Worm (Caenorhabditis elegans) whole organism, L2 larva: ENCODE results near the gene R10E8.1.
"Not testable (repeated sequence)": the region's sequence is repeated elsewhere in the genome, so short reads cannot be mapped to it uniquely, and the experiment has no call there.

Experiments used
- R02D3.7 ChIP-seq: fragments of 150-350 bp; optimal IDR thresholded peaks from 2 replicates; lab custom pipeline; 2014; ENCODE audit warnings: missing biosample characterization, missing genetic modification characterization
- Y55F3AM.14 ChIP-seq: fragments of 200-800 bp; sonication (Bioruptor generic); optimal IDR thresholded peaks from 2 replicates; lab custom pipeline; 2018; ENCODE audit warnings: mild to moderate bottlenecking, missing genetic modification characterization, missing compliant biosample characterization
- ZK546.5 ChIP-seq: sonication (generic microtip); optimal IDR thresholded peaks from 2 replicates; lab custom pipeline; 2017; ENCODE audit warnings: missing biosample characterization, missing genetic modification characterization
- alr-1 ChIP-seq: fragments of 150-350 bp; optimal IDR thresholded peaks from 2 replicates; lab custom pipeline; 2014; ENCODE audit warnings: missing biosample characterization, missing genetic modification characterization
- aly-2 ChIP-seq: fragments of 150-350 bp; optimal IDR thresholded peaks from 2 replicates; lab custom pipeline; 2014; ENCODE audit warnings: missing biosample characterization, missing genetic modification characterization
- ama-1 ChIP-seq: fragments of 150-350 bp; optimal IDR thresholded peaks from 2 replicates; lab custom pipeline; 2018; ENCODE audit warnings: inconsistent platforms
- blmp-1 ChIP-seq: sonication (generic microtip); optimal IDR thresholded peaks from 2 replicates; lab custom pipeline; 2017; ENCODE audit warnings: missing genetic modification characterization, mild to moderate bottlenecking, missing compliant biosample characterization, antibody characterized with exemption, moderate library complexity; ENCODE audit not compliant: insufficient read depth
- ceh-16 ChIP-seq: fragments of 150-350 bp; optimal IDR thresholded peaks from 2 replicates; lab custom pipeline; 2014; ENCODE audit warnings: missing biosample characterization, missing genetic modification characterization
- crh-2 ChIP-seq: sonication (generic microtip); optimal IDR thresholded peaks from 2 replicates; lab custom pipeline; 2017; ENCODE audit warnings: missing biosample characterization, missing genetic modification characterization
- dmd-4 ChIP-seq: sonication (generic microtip); optimal IDR thresholded peaks from 2 replicates; lab custom pipeline; 2017; ENCODE audit warnings: missing biosample characterization, missing genetic modification characterization
- elt-1 ChIP-seq: fragments of 150-350 bp; optimal IDR thresholded peaks from 2 replicates; lab custom pipeline; 2014; ENCODE audit warnings: missing biosample characterization, missing genetic modification characterization
- fos-1 ChIP-seq: fragments of 150-350 bp; optimal IDR thresholded peaks from 2 replicates; lab custom pipeline; 2014; ENCODE audit warnings: missing biosample characterization, missing genetic modification characterization
- lin-11 ChIP-seq: fragments of 150-350 bp; sonication (generic microtip); optimal IDR thresholded peaks from 2 replicates; lab custom pipeline; 2014; ENCODE audit warnings: missing biosample characterization, missing genetic modification characterization, inconsistent platforms, mixed read lengths
- lsy-2 ChIP-seq, 2 experiments: fragments of 150-350 bp in 1 of 2; sonication (generic microtip) in 1 of 2; optimal IDR thresholded peaks; 2 replicates each; lab custom pipeline; 2014 to 2017; ENCODE audit warnings: missing biosample characterization in 2 of 2, missing genetic modification characterization in 2 of 2
- mab-5 ChIP-seq: fragments of 150-350 bp; optimal IDR thresholded peaks from 2 replicates; lab custom pipeline; 2014; ENCODE audit warnings: missing biosample characterization, missing genetic modification characterization
- mbf-1 ChIP-seq: sonication (generic microtip); optimal IDR thresholded peaks from 2 replicates; lab custom pipeline; 2017; ENCODE audit warnings: missing biosample characterization, missing genetic modification characterization
- mdl-1 ChIP-seq, 2 experiments: fragments of 150-350 bp in 1 of 2; sonication (generic microtip) in 1 of 2; optimal IDR thresholded peaks; 2 replicates each; lab custom pipeline; 2017; ENCODE audit warnings: missing biosample characterization in 2 of 2, missing genetic modification characterization in 2 of 2
- nhr-10 ChIP-seq: sonication (generic microtip); optimal IDR thresholded peaks from 2 replicates; lab custom pipeline; 2017; ENCODE audit warnings: missing biosample characterization, missing genetic modification characterization
- nhr-11 ChIP-seq: fragments of 150-350 bp; optimal IDR thresholded peaks from 2 replicates; lab custom pipeline; 2014; ENCODE audit warnings: missing biosample characterization, missing genetic modification characterization
- nhr-12 ChIP-seq: fragments of 150-350 bp; optimal IDR thresholded peaks from 2 replicates; lab custom pipeline; 2014; ENCODE audit warnings: missing biosample characterization, missing genetic modification characterization
- nhr-129 ChIP-seq: fragments of 150-350 bp; optimal IDR thresholded peaks from 2 replicates; lab custom pipeline; 2014; ENCODE audit warnings: missing biosample characterization, missing genetic modification characterization
- nhr-21 ChIP-seq: fragments of 150-350 bp; optimal IDR thresholded peaks from 2 replicates; lab custom pipeline; 2014; ENCODE audit warnings: missing biosample characterization, missing genetic modification characterization
- nhr-23 ChIP-seq: fragments of 150-350 bp; optimal IDR thresholded peaks from 2 replicates; lab custom pipeline; 2014; ENCODE audit warnings: missing biosample characterization, missing genetic modification reagents, missing genetic modification characterization
- nhr-237 ChIP-seq: fragments of 150-350 bp; optimal IDR thresholded peaks from 2 replicates; lab custom pipeline; 2014; ENCODE audit warnings: missing biosample characterization, missing genetic modification characterization
- nhr-25 ChIP-seq: fragments of 150-350 bp; sonication (generic microtip); optimal IDR thresholded peaks from 3 replicates; lab custom pipeline; 2014; ENCODE audit warnings: missing biosample characterization, missing genetic modification characterization
- peb-1 ChIP-seq: fragments of 150-350 bp; optimal IDR thresholded peaks from 2 replicates; lab custom pipeline; 2014; ENCODE audit warnings: missing biosample characterization, missing genetic modification characterization
- sem-4 ChIP-seq: fragments of 150-350 bp; optimal IDR thresholded peaks from 2 replicates; lab custom pipeline; 2014; ENCODE audit warnings: missing biosample characterization, missing genetic modification reagents, missing genetic modification characterization
- skn-1 ChIP-seq: sonication (generic microtip); optimal IDR thresholded peaks from 2 replicates; lab custom pipeline; 2017; ENCODE audit warnings: missing biosample characterization, missing genetic modification characterization
- sma-3 ChIP-seq: sonication (generic microtip); optimal IDR thresholded peaks from 2 replicates; lab custom pipeline; 2016; ENCODE audit warnings: missing genetic modification reagents, missing genetic modification characterization, missing compliant biosample characterization
- sma-9 ChIP-seq, 2 experiments: fragments of 150-350 bp in 1 of 2; sonication (generic microtip) in 1 of 2; optimal IDR thresholded peaks; 2 replicates each; lab custom pipeline; 2014 to 2016; ENCODE audit warnings: missing genetic modification characterization in 2 of 2, mild to moderate bottlenecking in 1 of 2, missing biosample characterization in 1 of 2, missing compliant biosample characterization in 1 of 2, missing genetic modification reagents in 1 of 2, moderate library complexity in 1 of 2
- unc-39 ChIP-seq: fragments of 150-350 bp; optimal IDR thresholded peaks from 2 replicates; lab custom pipeline; 2014; ENCODE audit warnings: missing biosample characterization, missing genetic modification characterization
- unc-55 ChIP-seq: fragments of 150-350 bp; sonication (generic microtip); optimal IDR thresholded peaks from 3 replicates; lab custom pipeline; 2014; ENCODE audit warnings: missing biosample characterization, missing genetic modification reagents, missing genetic modification characterization
- zag-1 ChIP-seq: fragments of 150-350 bp; optimal IDR thresholded peaks from 2 replicates; lab custom pipeline; 2014; ENCODE audit warnings: missing biosample characterization, missing genetic modification characterization
- ztf-1 ChIP-seq: fragments of 200-800 bp; sonication (Bioruptor generic); conservative IDR thresholded peaks from 2 replicates; pipeline ENCODE4 v1.3.6; 2022; ENCODE audit warnings: missing genetic modification characterization, missing compliant biosample characterization
- ztf-4 ChIP-seq: fragments of 150-350 bp; optimal IDR thresholded peaks from 2 replicates; lab custom pipeline; 2014; ENCODE audit warnings: missing biosample characterization, missing genetic modification characterization

The R10E8.1 gene

ce11 chrV:18216784-18217183 lies 35.4 kb downstream of the R10E8.1 start, which contains the start of gene F16H6.9:
F16H6.9 (plus strand) TSS chrV:18217084.
- not testable (repeated sequence) for TF ChIP-seq elt-1 (tag; lab: Kevin White, UChicago); blmp-1; mab-5

- TF ChIP-seq nhr-12; nhr-11; sem-4 (tag; lab: Kevin White, UChicago): not testable (repeated sequence)
Observed at ce11 chrV:18216175-18216574, 36.0 kb downstream of the R10E8.1 start, which contains the start of gene F16H6.8. F16H6.8 (minus strand) TSS chrV:18216275.

ce11 chrV:18212848-18213247 lies 39.4 kb downstream of the R10E8.1 start:
- TF ChIP-seq ZK546.5, result no peak
- no peak for TF ChIP-seq ztf-1 (GFP tag; lab: Robert Waterston, UW)
- no peak for TF ChIP-seq unc-39
- TF ChIP-seq nhr-11, result no peak
- TF ChIP-seq Y55F3AM.14 (GFP tag; lab: Kevin White, UChicago), result no peak
- no peak for TF ChIP-seq fos-1 (tag; lab: Kevin White, UChicago)
- no peak for TF ChIP-seq crh-2 (tag; lab: Kevin White, UChicago)
- no peak for TF ChIP-seq nhr-21 (tag; lab: Kevin White, UChicago)
- TF ChIP-seq nhr-129 (tag; lab: Kevin White, UChicago), result no peak
- TF ChIP-seq dmd-4 (tag; lab: Kevin White, UChicago), result no peak
- no peak for TF ChIP-seq nhr-25 (tag; lab: Kevin White, UChicago)
- TF ChIP-seq ceh-16 (tag; lab: Kevin White, UChicago), result no peak
- no peak for TF ChIP-seq ama-1
- no peak for TF ChIP-seq mbf-1 (tag; lab: Kevin White, UChicago)

ce11 chrV:18209071-18209470 lies 43.1 kb downstream of the R10E8.1 start, which contains the start of gene F16H6.7:
F16H6.7 (minus strand) TSS chrV:18209171.
- TF ChIP-seq nhr-23, result no peak
- no peak for TF ChIP-seq lin-11 (tag; lab: Kevin White, UChicago)
- TF ChIP-seq nhr-10 (tag; lab: Kevin White, UChicago), result no peak
- no peak for TF ChIP-seq ztf-1 (GFP tag; lab: Robert Waterston, UW)
- no peak for TF ChIP-seq sem-4 (tag; lab: Kevin White, UChicago)
- no peak for TF ChIP-seq peb-1 (tag; lab: Kevin White, UChicago)
- TF ChIP-seq nhr-129 (tag; lab: Kevin White, UChicago), result no peak
- no peak for TF ChIP-seq fos-1 (tag; lab: Kevin White, UChicago)
- TF ChIP-seq zag-1 (tag; lab: Kevin White, UChicago), result no peak
- TF ChIP-seq skn-1 (tag; lab: Kevin White, UChicago), result no peak
- no peak for TF ChIP-seq elt-1 (tag; lab: Kevin White, UChicago)
- TF ChIP-seq sma-9 (GFP tag; optimal IDR thresholded peaks at IDR 0.05; lab: Kevin White, UChicago), result no peak
- TF ChIP-seq sma-9 (tag; optimal IDR thresholded peaks at IDR 0.05; lab: Kevin White, UChicago), result no peak
- TF ChIP-seq ztf-4 (tag; lab: Kevin White, UChicago), result no peak
- no peak for TF ChIP-seq nhr-21 (tag; lab: Kevin White, UChicago)
- no peak for TF ChIP-seq mdl-1 (tag; optimal IDR thresholded peaks at IDR 0.05; lab: Kevin White, UChicago)
- no peak for TF ChIP-seq R02D3.7 (tag; lab: Kevin White, UChicago)
- TF ChIP-seq alr-1 (tag; lab: Kevin White, UChicago), result no peak

ce11 chrV:18198421-18198820 lies 53.8 kb downstream of the R10E8.1 start, which contains the start of gene F16H6.4:
F16H6.4 (plus strand) TSS chrV:18198721.
- TF ChIP-seq aly-2 (no peak), nhr-25 (tag; lab: Kevin White, UChicago) (no peak), nhr-237 (tag; lab: Kevin White, UChicago) (no peak), lsy-2 (tag; optimal IDR thresholded peaks at IDR 0.05; lab: Kevin White, UChicago) (no peak), ztf-1 (GFP tag; lab: Robert Waterston, UW) (no peak), sma-3 (GFP tag; lab: Kevin White, UChicago) (no peak), unc-55 (GFP tag; lab: Kevin White, UChicago) (no peak), nhr-23 (no peak)
